Worm (Caenorhabditis elegans) whole organism, L2 larva: Measurements from ENCODE around the gene F10G7.5.

ENCODE experiments used
- F13H6.1 ChIP-seq: sonication (generic microtip); optimal IDR thresholded peaks from 2 replicates; lab custom pipeline; 2016; ENCODE audit warnings: missing genetic modification characterization, missing compliant biosample characterization
- ZK546.5 ChIP-seq: sonication (generic microtip); optimal IDR thresholded peaks from 2 replicates; lab custom pipeline; 2017; ENCODE audit warnings: missing biosample characterization, missing genetic modification characterization
- aly-2 ChIP-seq: fragments of 150-350 bp; optimal IDR thresholded peaks from 2 replicates; lab custom pipeline; 2014; ENCODE audit warnings: missing biosample characterization, missing genetic modification characterization
- blmp-1 ChIP-seq: sonication (generic microtip); optimal IDR thresholded peaks from 2 replicates; lab custom pipeline; 2017; ENCODE audit warnings: missing genetic modification characterization, mild to moderate bottlenecking, missing compliant biosample characterization, antibody characterized with exemption, moderate library complexity; ENCODE audit not compliant: insufficient read depth
- egl-27 ChIP-seq: sonication (generic microtip); optimal IDR thresholded peaks from 3 replicates; lab custom pipeline; 2017; ENCODE audit warnings: missing biosample characterization, missing genetic modification reagents, missing genetic modification characterization
- fos-1 ChIP-seq: fragments of 150-350 bp; optimal IDR thresholded peaks from 2 replicates; lab custom pipeline; 2014; ENCODE audit warnings: missing biosample characterization, missing genetic modification characterization
- nhr-12 ChIP-seq: fragments of 150-350 bp; optimal IDR thresholded peaks from 2 replicates; lab custom pipeline; 2014; ENCODE audit warnings: missing biosample characterization, missing genetic modification characterization
- nhr-237 ChIP-seq: fragments of 150-350 bp; optimal IDR thresholded peaks from 2 replicates; lab custom pipeline; 2014; ENCODE audit warnings: missing biosample characterization, missing genetic modification characterization
- nhr-25 ChIP-seq: fragments of 150-350 bp; sonication (generic microtip); optimal IDR thresholded peaks from 3 replicates; lab custom pipeline; 2014; ENCODE audit warnings: missing biosample characterization, missing genetic modification characterization
- sem-4 ChIP-seq: fragments of 150-350 bp; optimal IDR thresholded peaks from 2 replicates; lab custom pipeline; 2014; ENCODE audit warnings: missing biosample characterization, missing genetic modification reagents, missing genetic modification characterization
- unc-62 ChIP-seq: fragments of 150-350 bp; optimal IDR thresholded peaks from 2 replicates; lab custom pipeline; 2014; ENCODE audit warnings: missing biosample characterization, missing genetic modification reagents, missing genetic modification characterization
- zag-1 ChIP-seq: fragments of 150-350 bp; optimal IDR thresholded peaks from 2 replicates; lab custom pipeline; 2014; ENCODE audit warnings: missing biosample characterization, missing genetic modification characterization
- ztf-11 ChIP-seq: sonication (generic microtip); optimal IDR thresholded peaks from 2 replicates; lab custom pipeline; 2017; ENCODE audit warnings: missing biosample characterization, missing genetic modification characterization

DNA sequence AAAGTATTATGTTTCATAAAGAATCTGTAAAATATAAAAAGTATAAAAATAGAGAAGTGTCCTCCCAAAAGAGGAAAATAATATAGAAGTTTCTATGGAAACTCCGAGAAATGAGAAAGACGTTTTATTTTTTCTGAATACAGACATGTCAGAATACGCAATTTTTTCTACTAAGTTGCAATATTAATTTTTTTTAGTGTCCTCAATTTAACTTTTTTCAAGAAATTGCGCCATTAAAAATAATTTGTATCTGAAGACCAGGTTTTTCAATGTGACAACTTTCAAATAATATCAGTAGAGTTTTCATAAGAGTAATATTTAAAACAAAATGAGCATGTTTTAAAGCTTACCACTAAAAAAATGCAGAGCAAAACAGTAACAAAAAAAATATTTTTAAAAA is 25.6 kb upstream of the F10G7.5 start, which contains the start of gene fut-5:
- no peak for TF ChIP-seq ZK546.5
- no peak for TF ChIP-seq nhr-237 (tag; lab: Kevin White, UChicago)
- no peak for TF ChIP-seq ztf-11 (tag; lab: Kevin White, UChicago)
- no peak for TF ChIP-seq F13H6.1
- no peak for TF ChIP-seq blmp-1 (tag; lab: Kevin White, UChicago)
- no peak for TF ChIP-seq egl-27 (tag; lab: Kevin White, UChicago)
- TF ChIP-seq sem-4 (tag; lab: Kevin White, UChicago) = no peak
- TF ChIP-seq unc-62 (GFP tag; lab: Kevin White, UChicago) = no peak
- no peak for TF ChIP-seq nhr-12 (tag; lab: Kevin White, UChicago)
- no peak for TF ChIP-seq aly-2 (tag; lab: Kevin White, UChicago)
- TF ChIP-seq fos-1 (tag; lab: Kevin White, UChicago) = no peak
- TF ChIP-seq zag-1 (tag; lab: Kevin White, UChicago) = no peak
- no peak for TF ChIP-seq nhr-25
